Fruit fly (Drosophila melanogaster): ENCODE data around the gene Pvr.
A peak's percentile ranks its signal among the peaks of the same experiment; 100 is the strongest.

Gene Pvr

dm6 chr2L:8241700-8242099 is 2.0 kb upstream of the Pvr start, which contains the start of gene Spn28F:
Gene Spn28F (minus strand): TSS chr2L:8241800.
- TF ChIP-seq Vsx2 (GFP tag; optimal IDR thresholded peaks at IDR 0.05; ENCODE audit: partially characterized antibody), result no peak
- TF ChIP-seq dsf (GFP tag; optimal IDR thresholded peaks at IDR 0.05; ENCODE audit: borderline replicate concordance), result no peak

- peak; percentile 27 for TF ChIP-seq OdsH (GFP tag; optimal IDR thresholded peaks at IDR 0.05)
- TF ChIP-seq Hr83 (GFP tag; optimal IDR thresholded peaks at IDR 0.05; ENCODE audit: poor library complexity, severe bottlenecking), result no peak
- peak; percentile 24 for TF ChIP-seq h (GFP tag; optimal IDR thresholded peaks at IDR 0.05)
- TF ChIP-seq Abd-B (GFP tag; optimal IDR thresholded peaks at IDR 0.05), result no peak
- no peak for TF ChIP-seq Mio (GFP tag; optimal IDR thresholded peaks at IDR 0.05)
- TF ChIP-seq pan (optimal IDR thresholded peaks at IDR 0.05), result no peak
- no peak for TF ChIP-seq Rel (GFP tag; optimal IDR thresholded peaks at IDR 0.05)
- no peak for TF ChIP-seq Rel (tag; optimal IDR thresholded peaks at IDR 0.05)
- TF ChIP-seq N (GFP tag; optimal IDR thresholded peaks at IDR 0.05), result no peak
- no peak for TF ChIP-seq tai (GFP tag; optimal IDR thresholded peaks at IDR 0.05)
- no peak for TF ChIP-seq CG9705 (GFP tag; optimal IDR thresholded peaks at IDR 0.05)
- no peak for TF ChIP-seq rgr (GFP tag; optimal IDR thresholded peaks at IDR 0.05)
- TF ChIP-seq woc (GFP tag; optimal IDR thresholded peaks at IDR 0.05), result no peak
- TF ChIP-seq Hnf4 (GFP tag; optimal IDR thresholded peaks at IDR 0.05), result no peak
These were observed 537 bp downstream of the Pvr start for dm6 chr2L:8239032-8239650.

dm6 chr2L:8233571-8233970 is 6.1 kb downstream of the Pvr start:
- TF ChIP-seq Mio (GFP tag; optimal IDR thresholded peaks at IDR 0.05) (no peak), sage (GFP tag; optimal IDR thresholded peaks at IDR 0.05) (no peak), OdsH (GFP tag; optimal IDR thresholded peaks at IDR 0.05) (peak; percentile 15), Hr83 (GFP tag; optimal IDR thresholded peaks at IDR 0.05; ENCODE audit: poor library complexity, severe bottlenecking) (peak; percentile 20), Hnf4 (GFP tag; optimal IDR thresholded peaks at IDR 0.05) (peak; percentile 27), Rel (GFP tag; optimal IDR thresholded peaks at IDR 0.05) (no peak), Rel (tag; optimal IDR thresholded peaks at IDR 0.05) (peak; percentile 15), Myc (optimal IDR thresholded peaks at IDR 0.05) (no peak), dmrt93B (GFP tag; optimal IDR thresholded peaks at IDR 0.05) (no peak), Dif (GFP tag; optimal IDR thresholded peaks at IDR 0.05; ENCODE audit: partially characterized antibody) (no peak), HLH106 (tag; optimal IDR thresholded peaks at IDR 0.05) (no peak), CG9705 (GFP tag; optimal IDR thresholded peaks at IDR 0.05) (peak; percentile 16), rgr (GFP tag; optimal IDR thresholded peaks at IDR 0.05) (peak; percentile 50), GATAd (GFP tag; optimal IDR thresholded peaks at IDR 0.05) (no peak), br (GFP tag; optimal IDR thresholded peaks at IDR 0.05) (peak; percentile 42), jim (GFP tag; optimal IDR thresholded peaks at IDR 0.05) (no peak), Hr78 (GFP tag; optimal IDR thresholded peaks at IDR 0.05) (no peak), h (GFP tag; optimal IDR thresholded peaks at IDR 0.05) (peak; percentile 21), fru (GFP tag; optimal IDR thresholded peaks at IDR 0.05) (no peak), Dfd (GFP tag; optimal IDR thresholded peaks at IDR 0.05) (no peak), Sp1 (GFP tag; optimal IDR thresholded peaks at IDR 0.05) (peak; percentile 28)

DNA sequence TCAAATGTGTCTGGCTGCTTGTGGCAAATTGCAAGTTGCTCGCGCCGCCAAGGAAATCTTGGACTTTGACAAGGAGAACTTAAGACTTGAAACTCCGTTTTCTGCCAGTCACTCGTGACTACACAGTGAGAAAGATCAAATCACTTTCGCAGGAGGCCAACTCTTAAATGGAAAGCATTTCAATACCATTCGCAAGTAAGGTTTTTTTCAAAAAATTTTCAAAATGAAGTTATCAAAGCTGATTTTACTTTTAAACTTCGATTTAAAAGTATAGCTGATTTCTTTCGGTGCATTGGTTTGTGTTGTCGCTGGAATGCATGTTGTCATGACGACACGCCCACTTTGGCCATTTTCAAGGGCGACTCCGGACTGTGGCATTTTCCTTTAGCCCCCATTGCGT is 7.3 kb downstream of the Pvr start:
- TF ChIP-seq brk (GFP tag; optimal IDR thresholded peaks at IDR 0.05), result no peak
- TF ChIP-seq OdsH (GFP tag; optimal IDR thresholded peaks at IDR 0.05), result no peak
- peak; percentile 3 for TF ChIP-seq psq (GFP tag; optimal IDR thresholded peaks at IDR 0.05)
- TF ChIP-seq foxo (GFP tag; optimal IDR thresholded peaks at IDR 0.05), result peak in 1 of 2 experiments; percentile 34
- TF ChIP-seq Abd-B (GFP tag; optimal IDR thresholded peaks at IDR 0.05), result no peak
- TF ChIP-seq fru (GFP tag; optimal IDR thresholded peaks at IDR 0.05), result peak; percentile 43
- TF ChIP-seq br (GFP tag; optimal IDR thresholded peaks at IDR 0.05), result peak; percentile 41
- no peak for TF ChIP-seq Dif (GFP tag; optimal IDR thresholded peaks at IDR 0.05; ENCODE audit: partially characterized antibody)
- TF ChIP-seq GATAd (GFP tag; optimal IDR thresholded peaks at IDR 0.05), result no peak
- no peak for TF ChIP-seq CG9705 (GFP tag; optimal IDR thresholded peaks at IDR 0.05)
- TF ChIP-seq HLH106 (tag; optimal IDR thresholded peaks at IDR 0.05), result peak; percentile 14
- no peak for TF ChIP-seq Dfd (GFP tag; optimal IDR thresholded peaks at IDR 0.05)
- TF ChIP-seq rgr (GFP tag; optimal IDR thresholded peaks at IDR 0.05), result peak; percentile 42
- TF ChIP-seq lola (GFP tag; optimal IDR thresholded peaks at IDR 0.05), result no peak
- peak; percentile 37 for TF ChIP-seq h (GFP tag; optimal IDR thresholded peaks at IDR 0.05)
- no peak for TF ChIP-seq Jra (GFP tag; optimal IDR thresholded peaks at IDR 0.05)
- no peak for TF ChIP-seq sv (GFP tag; optimal IDR thresholded peaks at IDR 0.05)
- no peak for TF ChIP-seq dl (GFP tag; optimal IDR thresholded peaks at IDR 0.05; ENCODE audit: insufficient read depth in 1 of 2, partially characterized antibody in 2 of 2)
- no peak for TF ChIP-seq Sp1 (GFP tag; optimal IDR thresholded peaks at IDR 0.05)
- peak; percentile 42 for TF ChIP-seq ey (GFP tag; optimal IDR thresholded peaks at IDR 0.05)
- no peak for TF ChIP-seq Hr78 (GFP tag; optimal IDR thresholded peaks at IDR 0.05)
- peak; percentile 37 for TF ChIP-seq Hnf4 (GFP tag; optimal IDR thresholded peaks at IDR 0.05)
